Fruit fly (Drosophila melanogaster) whole organism, prepupa: ENCODE measurements around the gene CG5281.

Source experiments
- cyc ChIP-seq: fragments of 200-800 bp; sonication (Bioruptor generic); optimal IDR thresholded peaks from 3 replicates; lab custom pipeline; 2016; ENCODE audit warnings: missing biosample characterization, missing genetic modification characterization
- ss ChIP-seq, 2 experiments: fragments of 200-800 bp; sonication (Bioruptor generic); optimal IDR thresholded peaks; 2 replicates in 1 of 2; 3 replicates in 1 of 2; lab custom pipeline; 2017 to 2018; ENCODE audit warnings: mild to moderate bottlenecking in 2 of 2, missing biosample characterization in 2 of 2, missing genetic modification characterization in 2 of 2, moderate library complexity in 1 of 2

- no peak for TF ChIP-seq ss (GFP tag; optimal IDR thresholded peaks at IDR 0.05; lab: Kevin White, UChicago)
- no peak for TF ChIP-seq cyc (GFP tag; lab: Kevin White, UChicago)
Observed at dm6 chr3R:11402894-11403293, 32.8 kb upstream of the CG5281 start.
